Worm (Caenorhabditis elegans) whole organism, late embryonic: ENCODE measurements around the gene toc-1.

ENCODE experiments used
- K09A11.1 ChIP-seq: sonication (generic microtip); optimal IDR thresholded peaks from 2 replicates; lab custom pipeline; 2017; ENCODE audit warnings: antibody characterized with exemption, mild to moderate bottlenecking, missing genetic modification characterization, missing compliant biosample characterization; ENCODE audit not compliant: insufficient read depth
- ama-1 ChIP-seq: fragments of 150-350 bp; optimal IDR thresholded peaks from 2 replicates; lab custom pipeline; 2014
- ceh-2 ChIP-seq: sonication (generic microtip); optimal IDR thresholded peaks from 2 replicates; lab custom pipeline; 2016; ENCODE audit warnings: missing genotype, missing genetic modification characterization, missing compliant biosample characterization
- hlh-30 ChIP-seq: sonication (generic microtip); optimal IDR thresholded peaks from 2 replicates; lab custom pipeline; 2017; ENCODE audit warnings: antibody characterized with exemption, missing genetic modification characterization, missing compliant biosample characterization; ENCODE audit not compliant: insufficient read depth
- hlh-8 ChIP-seq: sonication (generic microtip); optimal IDR thresholded peaks from 2 replicates; lab custom pipeline; 2016; ENCODE audit warnings: missing genotype, missing genetic modification characterization, missing compliant biosample characterization
- nhr-11 ChIP-seq: fragments of 150-350 bp; optimal IDR thresholded peaks from 2 replicates; lab custom pipeline; 2014; ENCODE audit warnings: missing biosample characterization, missing genetic modification characterization
- pha-4 ChIP-seq: fragments of 150-350 bp; optimal IDR thresholded peaks from 2 replicates; lab custom pipeline; 2018; ENCODE audit warnings: missing biosample characterization, missing genetic modification reagents, missing genetic modification characterization
- rnt-1 ChIP-seq: sonication (generic microtip); optimal IDR thresholded peaks from 2 replicates; lab custom pipeline; 2016; ENCODE audit warnings: missing genetic modification characterization, missing compliant biosample characterization
- tbx-2 ChIP-seq: sonication (generic microtip); optimal IDR thresholded peaks from 2 replicates; lab custom pipeline; 2016; ENCODE audit warnings: missing genetic modification characterization, missing compliant biosample characterization

ce11 chrIII:5267217-5267906 lies 7.7 kb upstream of the toc-1 start, which contains the start of gene ZC395.5:
- TF ChIP-seq tbx-2 (tag; lab: Kevin White, UChicago) (no peak), nhr-11 (tag; lab: Kevin White, UChicago) (no peak), hlh-30 (tag; lab: Kevin White, UChicago) (no peak), ama-1 (lab: Kevin White, UChicago) (no peak), rnt-1 (tag; lab: Kevin White, UChicago) (no peak), pha-4 (no peak), ceh-2 (tag; lab: Kevin White, UChicago) (no peak), hlh-8 (tag; lab: Kevin White, UChicago) (no peak), K09A11.1 (no peak)
